Worm (Caenorhabditis elegans) whole organism, L3 larva: ENCODE measurements around the gene F55A11.6.

Experiments
- ZK546.5 ChIP-seq: sonication (generic microtip); optimal IDR thresholded peaks from 2 replicates; lab custom pipeline; 2017; ENCODE audit warnings: missing biosample characterization, missing genetic modification characterization
- ceh-82 ChIP-seq: fragments of 150-350 bp; optimal IDR thresholded peaks from 2 replicates; lab custom pipeline; 2014; ENCODE audit warnings: missing biosample characterization, missing genetic modification characterization
- daf-12 ChIP-seq: fragments of 150-350 bp; optimal IDR thresholded peaks from 2 replicates; lab custom pipeline; 2014; ENCODE audit warnings: missing biosample characterization, missing genetic modification reagents, missing genetic modification characterization
- egl-27 ChIP-seq: sonication (generic microtip); optimal IDR thresholded peaks from 4 replicates; lab custom pipeline; 2017; ENCODE audit warnings: missing biosample characterization, missing genetic modification reagents, missing genetic modification characterization
- egl-5 ChIP-seq: fragments of 150-350 bp; optimal IDR thresholded peaks from 2 replicates; lab custom pipeline; 2017; ENCODE audit warnings: missing biosample characterization, missing genetic modification reagents, missing genetic modification characterization, inconsistent platforms
- elt-2 ChIP-seq: sonication (generic microtip); optimal IDR thresholded peaks from 2 replicates; lab custom pipeline; 2016; ENCODE audit warnings: missing genetic modification reagents, mild to moderate bottlenecking, missing genetic modification characterization, missing compliant biosample characterization
- elt-3 ChIP-seq, 3 experiments: fragments of 150-350 bp in 1 of 3; sonication (generic microtip) in 2 of 3; optimal IDR thresholded peaks; 2 replicates in 2 of 3; 4 replicates in 1 of 3; lab custom pipeline; 2014 to 2017; ENCODE audit warnings: missing biosample characterization in 3 of 3, missing genetic modification characterization in 3 of 3
- eor-1 ChIP-seq, 2 experiments: fragments of 150-350 bp; optimal IDR thresholded peaks; 2 replicates each; lab custom pipeline; 2014 to 2018; ENCODE audit warnings: missing biosample characterization in 2 of 2, missing genetic modification characterization in 2 of 2
- fkh-2 ChIP-seq: fragments of 150-350 bp; optimal IDR thresholded peaks from 2 replicates; lab custom pipeline; 2014; ENCODE audit warnings: missing biosample characterization, missing genetic modification reagents, missing genetic modification characterization
- fos-1 ChIP-seq: fragments of 150-350 bp; optimal IDR thresholded peaks from 2 replicates; lab custom pipeline; 2014; ENCODE audit warnings: missing biosample characterization, missing genetic modification characterization
- hmg-11 ChIP-seq: sonication (generic microtip); optimal IDR thresholded peaks from 2 replicates; lab custom pipeline; 2016; ENCODE audit warnings: missing genetic modification characterization, missing compliant biosample characterization
- jun-1 ChIP-seq: fragments of 150-350 bp; optimal IDR thresholded peaks from 2 replicates; lab custom pipeline; 2014; ENCODE audit warnings: missing biosample characterization, missing genetic modification reagents, missing genetic modification characterization
- lin-15B ChIP-seq: fragments of 150-350 bp; optimal IDR thresholded peaks from 2 replicates; lab custom pipeline; 2014; ENCODE audit warnings: missing biosample characterization, missing genetic modification characterization
- lin-39 ChIP-seq: fragments of 150-350 bp; optimal IDR thresholded peaks from 2 replicates; lab custom pipeline; 2018; ENCODE audit warnings: missing biosample characterization, missing genetic modification reagents, missing genetic modification characterization
- mml-1 ChIP-seq: fragments of 150-350 bp; sonication (generic microtip); optimal IDR thresholded peaks from 3 replicates; lab custom pipeline; 2014; ENCODE audit warnings: missing biosample characterization, missing genetic modification characterization
- nfya-1 ChIP-seq: sonication (generic microtip); optimal IDR thresholded peaks from 2 replicates; lab custom pipeline; 2017; ENCODE audit warnings: missing genetic modification characterization, mild to moderate bottlenecking, missing compliant biosample characterization, antibody characterized with exemption, moderate library complexity; ENCODE audit not compliant: insufficient read depth
- nhr-12 ChIP-seq: fragments of 150-350 bp; optimal IDR thresholded peaks from 2 replicates; lab custom pipeline; 2014; ENCODE audit warnings: missing biosample characterization, missing genetic modification characterization
- nhr-23 ChIP-seq: fragments of 150-350 bp; optimal IDR thresholded peaks from 2 replicates; lab custom pipeline; 2014; ENCODE audit warnings: missing biosample characterization, missing genetic modification reagents, missing genetic modification characterization
- nhr-237 ChIP-seq: fragments of 150-350 bp; optimal IDR thresholded peaks from 2 replicates; lab custom pipeline; 2014; ENCODE audit warnings: missing biosample characterization, missing genetic modification characterization
- nhr-25 ChIP-seq: sonication (generic microtip); optimal IDR thresholded peaks from 2 replicates; lab custom pipeline; 2017; ENCODE audit warnings: missing biosample characterization, missing genetic modification characterization
- nhr-28 ChIP-seq: fragments of 150-350 bp; optimal IDR thresholded peaks from 2 replicates; lab custom pipeline; 2014; ENCODE audit warnings: missing biosample characterization, missing genetic modification characterization
- nhr-43 ChIP-seq: sonication (generic microtip); optimal IDR thresholded peaks from 2 replicates; lab custom pipeline; 2016; ENCODE audit warnings: mild to moderate bottlenecking, missing genetic modification characterization, missing compliant biosample characterization; ENCODE audit not compliant: poor library complexity, severe bottlenecking
- nhr-77 ChIP-seq: fragments of 150-350 bp; optimal IDR thresholded peaks from 2 replicates; lab custom pipeline; 2014; ENCODE audit warnings: missing biosample characterization, missing genetic modification characterization
- pqm-1 ChIP-seq: fragments of 150-350 bp; optimal IDR thresholded peaks from 2 replicates; lab custom pipeline; 2017; ENCODE audit warnings: missing biosample characterization, missing genetic modification characterization, inconsistent platforms
- sea-2 ChIP-seq: fragments of 150-350 bp; sonication (generic microtip); optimal IDR thresholded peaks from 4 replicates; lab custom pipeline; 2014; ENCODE audit warnings: missing biosample characterization, missing genetic modification reagents, missing genetic modification characterization
- skn-1 ChIP-seq: fragments of 150-350 bp; optimal IDR thresholded peaks from 2 replicates; lab custom pipeline; 2014; ENCODE audit warnings: missing biosample characterization, missing genetic modification characterization
- snpc-4 ChIP-seq: fragments of 150-350 bp; optimal IDR thresholded peaks from 2 replicates; lab custom pipeline; 2014; ENCODE audit warnings: missing biosample characterization, missing genetic modification characterization
- unc-62 ChIP-seq: fragments of 150-350 bp; sonication (generic microtip); optimal IDR thresholded peaks from 4 replicates; lab custom pipeline; 2014; ENCODE audit warnings: missing biosample characterization, missing genetic modification reagents, missing genetic modification characterization

Gene F55A11.6

DNA sequence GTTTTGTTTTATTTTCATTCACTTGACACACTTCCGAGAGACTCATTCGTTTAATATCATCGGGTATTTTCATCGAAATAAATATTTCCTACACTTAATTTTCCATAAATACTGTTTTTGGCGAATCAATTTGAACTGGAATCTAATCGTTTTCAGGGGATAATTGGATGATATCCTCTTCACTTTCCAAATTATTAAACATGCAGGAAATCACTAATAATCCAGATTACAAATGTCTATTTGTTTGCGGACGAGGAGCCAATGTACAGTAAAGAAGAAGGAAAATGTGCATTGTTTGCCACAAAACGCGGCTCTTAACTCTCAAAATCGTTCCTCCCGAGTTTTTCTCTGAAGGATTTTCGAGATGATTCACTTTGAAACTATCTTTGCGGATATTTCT is at the start of gene F55A11.6:
Gene F55A11.6 (plus strand): TSS at position 301 of the 400 bp plus-strand sequence.
- TF ChIP-seq sea-2: no peak

DNA sequence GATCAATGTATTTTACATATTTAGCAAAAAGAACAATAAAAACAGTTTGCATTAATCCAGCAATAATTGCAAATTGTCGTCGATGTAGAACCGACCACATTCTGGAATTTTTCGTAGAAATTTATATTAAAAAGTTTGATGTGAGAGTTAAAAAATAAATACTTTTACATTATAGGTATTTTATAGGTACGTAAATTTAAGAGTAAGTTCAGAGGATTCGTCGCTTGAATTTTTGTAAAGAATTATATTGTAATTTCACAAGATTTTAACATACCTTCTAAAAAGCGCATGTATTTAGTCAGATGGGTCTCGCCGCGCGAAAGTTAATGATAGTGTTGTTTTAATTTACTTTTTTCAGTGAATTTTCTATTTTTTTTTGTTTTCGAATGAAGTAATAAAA is 46.6 kb upstream of the F55A11.6 start, which contains the start of gene rhr-2:
Gene rhr-2 (minus strand): TSS at position 101 of the 400 bp plus-strand sequence.
- no peak for TF ChIP-seq eor-1 (tag; optimal IDR thresholded peaks at IDR 0.05; lab: Kevin White, UChicago)
- TF ChIP-seq, all 47 proteins: peak for 0

DNA sequence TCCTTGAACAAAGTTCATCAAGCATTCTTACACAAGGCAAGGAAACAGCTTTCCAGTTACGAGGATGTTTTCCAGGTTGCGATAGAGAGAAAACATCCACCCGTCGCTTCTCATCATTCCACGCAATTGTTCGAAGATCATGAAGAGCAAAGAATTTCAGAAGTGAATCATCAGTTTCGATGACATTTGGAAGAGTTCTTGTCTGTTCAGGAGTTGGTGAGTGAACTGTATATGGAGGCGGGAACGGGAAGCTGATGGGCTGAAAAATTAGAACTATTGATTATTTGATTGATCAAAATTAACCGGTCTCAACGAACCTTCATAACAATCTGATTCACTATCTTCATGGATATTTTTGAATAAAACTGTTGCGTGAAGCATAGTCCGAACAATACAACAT is 44.6 kb upstream of the F55A11.6 start:
- no peak for TF ChIP-seq lin-39 (tag; lab: Kevin White, UChicago)
- TF ChIP-seq lin-15B (tag; lab: Kevin White, UChicago): no peak
- no peak for TF ChIP-seq nhr-23 (tag; lab: Kevin White, UChicago)
- no peak for TF ChIP-seq ceh-82 (tag; lab: Kevin White, UChicago)
- no peak for TF ChIP-seq pqm-1 (tag; lab: Kevin White, UChicago)
- no peak for TF ChIP-seq unc-62 (GFP tag; lab: Kevin White, UChicago)
- TF ChIP-seq ZK546.5 (tag; lab: Kevin White, UChicago): no peak
- TF ChIP-seq egl-27 (tag; lab: Kevin White, UChicago): no peak
- TF ChIP-seq fos-1 (tag; lab: Kevin White, UChicago): no peak
- TF ChIP-seq nhr-77: no peak
- no peak for TF ChIP-seq nfya-1 (tag; lab: Kevin White, UChicago)
- no peak for TF ChIP-seq eor-1 (tag; optimal IDR thresholded peaks at IDR 0.05; lab: Kevin White, UChicago)
- no peak for TF ChIP-seq elt-3 (tag; optimal IDR thresholded peaks at IDR 0.05; lab: Kevin White, UChicago)
- TF ChIP-seq fkh-2 (tag; lab: Kevin White, UChicago): no peak
- TF ChIP-seq nhr-237 (tag; lab: Kevin White, UChicago): no peak
- no peak for TF ChIP-seq nhr-28 (tag; lab: Kevin White, UChicago)
- no peak for TF ChIP-seq egl-5 (tag; lab: Kevin White, UChicago)
- TF ChIP-seq nhr-12 (tag; lab: Kevin White, UChicago): no peak
- no peak for TF ChIP-seq sea-2

- TF ChIP-seq nhr-25 (tag; lab: Kevin White, UChicago) (peak; percentile 50), snpc-4 (peak; percentile 69), hmg-11 (tag; lab: Kevin White, UChicago) (no peak), elt-2 (tag; lab: Kevin White, UChicago) (peak; percentile 10), egl-5 (tag; lab: Kevin White, UChicago) (peak; percentile 42), lin-15B (tag; lab: Kevin White, UChicago) (peak; percentile 80), jun-1 (tag; lab: Kevin White, UChicago) (no peak), nhr-23 (tag; lab: Kevin White, UChicago) (peak; percentile 73), skn-1 (tag; lab: Kevin White, UChicago) (no peak), nfya-1 (tag; lab: Kevin White, UChicago) (peak; percentile 67), daf-12 (peak; percentile 51)
Observed at ce11 chrV:11733460-11733859, 43.2 kb upstream of the F55A11.6 start, which contains the start of gene npp-22. Gene npp-22 (minus strand): TSS chrV:11733472.

DNA sequence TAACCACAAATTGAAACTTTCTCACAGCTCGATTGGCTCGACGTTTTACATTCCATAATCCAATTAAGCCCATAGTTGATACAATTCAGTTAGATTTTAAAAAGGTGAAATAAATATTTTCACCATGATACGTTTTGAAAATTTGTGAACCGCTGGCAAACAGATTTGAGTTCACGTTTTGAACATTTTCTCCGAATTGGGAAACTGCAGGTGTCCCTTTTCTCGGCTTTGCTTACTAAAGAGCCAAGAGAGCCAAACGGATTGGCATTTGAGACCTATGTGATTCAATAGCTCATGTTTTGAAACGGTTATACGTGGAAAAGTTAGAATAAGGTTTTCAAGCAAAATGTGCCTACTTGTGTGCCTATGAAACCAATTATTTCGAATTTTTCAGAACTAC is 39.7 kb upstream of the F55A11.6 start, which contains the start of gene spe-42:
Gene spe-42 (minus strand): TSS at position 101 of the 400 bp plus-strand sequence.
- TF ChIP-seq nhr-23 (tag; lab: Kevin White, UChicago) (no peak), elt-2 (tag; lab: Kevin White, UChicago) (no peak), fos-1 (tag; lab: Kevin White, UChicago) (no peak), egl-5 (tag; lab: Kevin White, UChicago) (no peak), mml-1 (tag; lab: Kevin White, UChicago) (no peak), nhr-43 (tag; lab: Kevin White, UChicago) (no peak), nhr-28 (tag; lab: Kevin White, UChicago) (no peak)

ce11 chrV:11737333-11737732 is 39.3 kb upstream of the F55A11.6 start:
- TF ChIP-seq elt-3 (tag; optimal IDR thresholded peaks at IDR 0.05; lab: Kevin White, UChicago) (peak in 2 of 3 experiments; percentile 59 to 75), nhr-23 (tag; lab: Kevin White, UChicago) (peak; percentile 39), eor-1 (tag; optimal IDR thresholded peaks at IDR 0.05; lab: Kevin White, UChicago) (no peak)
